Worm (Caenorhabditis elegans): ENCODE data around the gene mom-1.

DNA sequence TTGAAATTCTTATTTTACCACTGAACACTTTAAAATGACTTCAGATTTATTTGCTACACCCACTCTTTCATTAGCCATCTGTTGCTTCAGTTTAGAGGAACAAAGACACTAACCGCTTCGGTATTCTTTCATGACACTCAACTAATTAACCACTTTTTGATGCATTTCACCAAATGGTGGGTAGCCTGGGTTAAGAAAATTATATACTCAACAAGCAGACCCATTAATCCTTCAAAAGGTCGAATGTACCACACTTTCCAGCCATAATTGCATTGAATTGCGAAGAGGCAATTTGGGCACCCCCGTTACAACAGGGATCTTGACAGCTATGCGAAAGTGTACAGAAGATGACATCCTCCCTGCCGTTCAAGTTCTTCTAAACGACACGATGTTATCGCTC, 34.5 kb upstream of the mom-1 start:
- TF ChIP-seq nhr-11 (tag; optimal IDR thresholded peaks at IDR 0.05) (no peak), unc-62 (GFP tag; optimal IDR thresholded peaks at IDR 0.05) (no peak), nhr-28 (tag; optimal IDR thresholded peaks at IDR 0.05) (no peak), lin-39 (tag; optimal IDR thresholded peaks at IDR 0.05) (no peak), lin-15B (tag; optimal IDR thresholded peaks at IDR 0.05) (no peak), fkh-10 (GFP tag; optimal IDR thresholded peaks at IDR 0.05) (no peak), nhr-77 (tag; optimal IDR thresholded peaks at IDR 0.05) (no peak), elt-3 (tag; optimal IDR thresholded peaks at IDR 0.05) (no peak), R02D3.7 (tag; optimal IDR thresholded peaks at IDR 0.05) (no peak), mdl-1 (tag; optimal IDR thresholded peaks at IDR 0.05) (no peak)
